Fruit fly (Drosophila melanogaster) whole organism, prepupa: ENCODE results near the gene CG14777.

Experiments
- CG11902 ChIP-seq: fragments of 200-800 bp; sonication (Bioruptor generic); optimal IDR thresholded peaks from 3 replicates; lab custom pipeline; 2016; ENCODE audit warnings: missing biosample characterization, missing genetic modification characterization
- Eip93F ChIP-seq: fragments of 200-800 bp; sonication (Bioruptor generic); optimal IDR thresholded peaks from 2 replicates; lab custom pipeline; 2016; ENCODE audit warnings: missing biosample characterization, mild to moderate bottlenecking, missing genetic modification characterization
- fd85E ChIP-seq: fragments of 200-800 bp; sonication (Bioruptor generic); optimal IDR thresholded peaks from 3 replicates; lab custom pipeline; 2016; ENCODE audit warnings: missing biosample characterization, missing genetic modification characterization

- TF ChIP-seq Eip93F, result no peak
- no peak for TF ChIP-seq fd85E (GFP tag; lab: Kevin White, UChicago)
- TF ChIP-seq CG11902 (GFP tag; lab: Kevin White, UChicago), result no peak
Observed at dm6 chrX:1461544-1461943, 4.4 kb upstream of the CG14777 start, which contains the start of gene CG14787.
